Fruit fly (Drosophila melanogaster) whole organism, embryonic: ENCODE results near the gene tj.

ENCODE experiments used
- ATbp ChIP-seq: fragments of 200-800 bp; sonication (Bioruptor generic); optimal IDR thresholded peaks from 2 replicates; lab custom pipeline; 2017; ENCODE audit warnings: missing biosample characterization, mild to moderate bottlenecking, missing genetic modification characterization, missing genetic modification reagents
- Asciz ChIP-seq: fragments of 200-800 bp; sonication (Bioruptor generic); optimal IDR thresholded peaks from 2 replicates; lab custom pipeline; 2017; ENCODE audit warnings: missing biosample characterization, mild to moderate bottlenecking, missing genetic modification characterization, missing genetic modification reagents
- Atf6 ChIP-seq: fragments of 200-800 bp; sonication (Bioruptor generic); IDR thresholded peaks from 2 replicates; pipeline ENCODE4 v1.3.6; 2022; ENCODE audit warnings: missing biosample characterization, missing genetic modification characterization
- B-H2 ChIP-seq: fragments of 200-800 bp; sonication (Bioruptor generic); optimal IDR thresholded peaks from 2 replicates; lab custom pipeline; 2018; ENCODE audit warnings: missing biosample characterization, mild to moderate bottlenecking, missing genetic modification characterization
- Bdp1 ChIP-seq: fragments of 200-800 bp; sonication (Bioruptor generic); optimal IDR thresholded peaks from 3 replicates; lab custom pipeline; 2016; ENCODE audit warnings: missing biosample characterization, missing genetic modification characterization
- BtbVII ChIP-seq: fragments of 200-800 bp; sonication (Bioruptor generic); optimal IDR thresholded peaks from 3 replicates; lab custom pipeline; 2017; ENCODE audit warnings: missing biosample characterization, mild to moderate bottlenecking, missing genetic modification characterization
- CG10209 ChIP-seq: fragments of 200-800 bp; sonication (Bioruptor generic); optimal IDR thresholded peaks from 3 replicates; lab custom pipeline; 2017; ENCODE audit warnings: missing biosample characterization, mild to moderate bottlenecking, missing genetic modification characterization, missing genetic modification reagents
- CG1024 ChIP-seq: fragments of 200-800 bp; sonication (Bioruptor generic); IDR thresholded peaks from 2 replicates; pipeline ENCODE4 v1.3.6; 2022; ENCODE audit warnings: missing biosample characterization, missing genetic modification characterization
- CG11456 ChIP-seq: fragments of 200-800 bp; sonication (Bioruptor generic); IDR thresholded peaks from 3 replicates; pipeline ENCODE4 v1.3.6; 2022; ENCODE audit warnings: missing biosample characterization, missing genetic modification characterization
- CG1233 ChIP-seq: fragments of 200-800 bp; sonication (Bioruptor generic); optimal IDR thresholded peaks from 4 replicates; lab custom pipeline; 2018; ENCODE audit warnings: missing biosample characterization, mild to moderate bottlenecking, missing genetic modification characterization
- CG18262 ChIP-seq: fragments of 200-800 bp; optimal IDR thresholded peaks from 3 replicates; lab custom pipeline; 2019; ENCODE audit warnings: missing biosample characterization, mild to moderate bottlenecking, missing genetic modification characterization, moderate library complexity
- CG2889 ChIP-seq: fragments of 200-800 bp; sonication (Bioruptor generic); IDR thresholded peaks from 3 replicates; pipeline ENCODE4 v1.3.6; 2022; ENCODE audit warnings: missing biosample characterization, missing genetic modification characterization
- CG31441 ChIP-seq: fragments of 200-800 bp; sonication (Bioruptor generic); IDR thresholded peaks from 2 replicates; pipeline ENCODE4 v1.3.6; 2022; ENCODE audit warnings: missing biosample characterization, missing genetic modification characterization
- CG34224 ChIP-seq: fragments of 200-800 bp; sonication (Bioruptor generic); IDR thresholded peaks from 3 replicates; pipeline ENCODE4 v1.3.6; 2022; ENCODE audit warnings: missing biosample characterization, missing genetic modification characterization; ENCODE audit not compliant: partially characterized antibody
- CG4820 ChIP-seq: fragments of 200-800 bp; sonication (Bioruptor generic); optimal IDR thresholded peaks from 3 replicates; lab custom pipeline; 2016; ENCODE audit warnings: missing biosample characterization, missing genetic modification characterization
- CG6791 ChIP-seq: fragments of 200-800 bp; sonication (Bioruptor generic); IDR thresholded peaks from 3 replicates; pipeline ENCODE4 v1.3.6; 2022; ENCODE audit warnings: missing biosample characterization, missing genetic modification characterization; ENCODE audit not compliant: partially characterized antibody
- D19B ChIP-seq: fragments of 200-800 bp; sonication (Bioruptor generic); optimal IDR thresholded peaks from 2 replicates; lab custom pipeline; 2017; ENCODE audit warnings: missing biosample characterization, mild to moderate bottlenecking, missing genetic modification characterization
- Deaf1 ChIP-seq: fragments of 200-800 bp; optimal IDR thresholded peaks from 3 replicates; lab custom pipeline; 2019; ENCODE audit warnings: missing biosample characterization, mild to moderate bottlenecking, missing genetic modification characterization, moderate library complexity
- Doc3 ChIP-seq: fragments of 200-800 bp; sonication (Bioruptor generic); IDR thresholded peaks from 3 replicates; pipeline ENCODE4 v1.3.6; 2022; ENCODE audit warnings: missing biosample characterization, missing genetic modification characterization; ENCODE audit not compliant: partially characterized antibody
- Dref ChIP-seq: fragments of 200-800 bp; sonication (Bioruptor generic); IDR thresholded peaks from 2 replicates; pipeline ENCODE4 v1.3.6; 2022; ENCODE audit warnings: missing biosample characterization, missing genetic modification characterization
- ERR ChIP-seq: fragments of 200-800 bp; sonication (Bioruptor generic); optimal IDR thresholded peaks from 2 replicates; lab custom pipeline; 2016; ENCODE audit warnings: missing biosample characterization, missing genetic modification characterization
- Hand ChIP-seq: fragments of 200-800 bp; sonication (Bioruptor generic); optimal IDR thresholded peaks from 2 replicates; lab custom pipeline; 2017; ENCODE audit warnings: mild to moderate bottlenecking, missing biosample characterization, missing genetic modification reagents, missing genetic modification characterization
- HmgZ ChIP-seq: fragments of 200-800 bp; sonication (Bioruptor generic); optimal IDR thresholded peaks from 2 replicates; lab custom pipeline; 2018; ENCODE audit warnings: missing biosample characterization, mild to moderate bottlenecking, missing genetic modification characterization
- Hmr ChIP-seq: fragments of 200-800 bp; sonication (Bioruptor generic); optimal IDR thresholded peaks from 3 replicates; lab custom pipeline; 2017; ENCODE audit warnings: mild to moderate bottlenecking, missing biosample characterization, missing genetic modification reagents, missing genetic modification characterization
- Neu2 ChIP-seq: fragments of 200-800 bp; sonication (Bioruptor generic); optimal IDR thresholded peaks from 3 replicates; lab custom pipeline; 2016; ENCODE audit warnings: missing biosample characterization, missing genetic modification characterization, borderline replicate concordance
- Oli ChIP-seq: fragments of 200-800 bp; sonication (Bioruptor generic); optimal IDR thresholded peaks from 2 replicates; lab custom pipeline; 2018; ENCODE audit warnings: missing biosample characterization, mild to moderate bottlenecking, missing genetic modification characterization, moderate library complexity
- Xrp1 ChIP-seq: fragments of 200-800 bp; sonication (Bioruptor generic); IDR thresholded peaks from 2 replicates; pipeline ENCODE4 v1.3.6; 2022; ENCODE audit warnings: missing biosample characterization, missing genetic modification characterization
- YL-1 ChIP-seq: fragments of 200-800 bp; sonication (Bioruptor generic); optimal IDR thresholded peaks from 3 replicates; lab custom pipeline; 2017; ENCODE audit warnings: missing biosample characterization, mild to moderate bottlenecking, missing genetic modification characterization
- bcd ChIP-seq: fragments of 200-800 bp; sonication (Bioruptor generic); optimal IDR thresholded peaks from 2 replicates; lab custom pipeline; 2017; ENCODE audit warnings: missing biosample characterization, mild to moderate bottlenecking, missing genetic modification characterization
- bowl ChIP-seq: fragments of 200-800 bp; sonication (Bioruptor generic); IDR thresholded peaks from 2 replicates; pipeline ENCODE4 v1.3.6; 2022; ENCODE audit warnings: missing biosample characterization, missing genetic modification characterization
- dan ChIP-seq: fragments of 200-800 bp; sonication (Bioruptor generic); IDR thresholded peaks from 2 replicates; pipeline ENCODE4 v1.3.6; 2022; ENCODE audit warnings: missing biosample characterization, missing genetic modification characterization
- dm ChIP-seq: fragments of 200-800 bp; sonication (Bioruptor generic); optimal IDR thresholded peaks from 3 replicates; lab custom pipeline; 2016; ENCODE audit warnings: missing biosample characterization, missing genetic modification characterization
- dysf ChIP-seq: fragments of 200-800 bp; sonication (Bioruptor generic); IDR thresholded peaks from 3 replicates; pipeline ENCODE4 v1.3.6; 2022; ENCODE audit warnings: missing biosample characterization, missing genetic modification characterization
- esg ChIP-seq: fragments of 200-800 bp; sonication (Bioruptor generic); conservative IDR thresholded peaks from 2 replicates; pipeline ENCODE4 v1.3.6; 2022; ENCODE audit warnings: missing biosample characterization, missing genetic modification characterization
- eyg ChIP-seq: fragments of 200-800 bp; sonication (Bioruptor generic); optimal IDR thresholded peaks from 3 replicates; lab custom pipeline; 2016; ENCODE audit warnings: missing biosample characterization, missing genetic modification characterization
- fd3F ChIP-seq: fragments of 200-800 bp; sonication (Bioruptor generic); optimal IDR thresholded peaks from 2 replicates; lab custom pipeline; 2018; ENCODE audit warnings: missing biosample characterization, mild to moderate bottlenecking, missing genetic modification characterization, moderate library complexity
- fu2 ChIP-seq: fragments of 200-800 bp; sonication (Bioruptor generic); optimal IDR thresholded peaks from 2 replicates; lab custom pipeline; 2016; ENCODE audit warnings: missing biosample characterization, missing genetic modification characterization
- gce ChIP-seq: fragments of 200-800 bp; sonication (Bioruptor generic); IDR thresholded peaks from 3 replicates; pipeline ENCODE4 v1.3.6; 2022; ENCODE audit warnings: missing biosample characterization, missing genetic modification characterization
- grau ChIP-seq: fragments of 200-800 bp; optimal IDR thresholded peaks from 3 replicates; lab custom pipeline; 2019; ENCODE audit warnings: missing biosample characterization, mild to moderate bottlenecking, missing genetic modification characterization, moderate library complexity
- hbn ChIP-seq: fragments of 200-800 bp; sonication (Bioruptor generic); IDR thresholded peaks from 2 replicates; pipeline ENCODE4 v1.3.6; 2022; ENCODE audit warnings: missing biosample characterization, missing genetic modification characterization; ENCODE audit not compliant: partially characterized antibody
- hth ChIP-seq: fragments of >200 bp; optimal IDR thresholded peaks from 2 replicates; lab custom pipeline; 2017; ENCODE audit warnings: inconsistent platforms
- insv ChIP-seq, 2 experiments: fragments of 200-800 bp; sonication (Bioruptor generic); optimal IDR thresholded peaks; 3 replicates each; lab custom pipeline; 2016 to 2018; ENCODE audit warnings: missing biosample characterization in 2 of 2, missing genetic modification characterization in 2 of 2
- lbe ChIP-seq: fragments of 200-800 bp; sonication (Bioruptor generic); optimal IDR thresholded peaks from 2 replicates; lab custom pipeline; 2016; ENCODE audit warnings: missing biosample characterization, mild to moderate bottlenecking, missing genetic modification characterization
- oc ChIP-seq: fragments of 200-800 bp; sonication (Bioruptor generic); optimal IDR thresholded peaks from 2 replicates; lab custom pipeline; 2018; ENCODE audit warnings: missing biosample characterization, mild to moderate bottlenecking, missing genetic modification characterization, moderate library complexity
- repo ChIP-seq: fragments of 200-800 bp; sonication (Bioruptor generic); optimal IDR thresholded peaks from 2 replicates; lab custom pipeline; 2016; ENCODE audit warnings: missing biosample characterization, missing genetic modification characterization
- sna ChIP-seq: fragments of 200-800 bp; sonication (Bioruptor generic); IDR thresholded peaks from 2 replicates; pipeline ENCODE4 v1.3.6; 2022; ENCODE audit warnings: missing biosample characterization, missing genetic modification characterization; ENCODE audit not compliant: partially characterized antibody
- sqz ChIP-seq: fragments of 200-800 bp; sonication (Bioruptor generic); optimal IDR thresholded peaks from 3 replicates; lab custom pipeline; 2018; ENCODE audit warnings: missing biosample characterization, mild to moderate bottlenecking, missing genetic modification characterization
- tap ChIP-seq: fragments of 200-800 bp; optimal IDR thresholded peaks from 3 replicates; lab custom pipeline; 2019; ENCODE audit warnings: missing biosample characterization, mild to moderate bottlenecking, missing genetic modification characterization, moderate library complexity

The tj gene

dm6 chr2L:19416602-19417497 is 47.2 kb upstream of the tj start, which contains the start of gene Lectin-galC1 (continued):
- TF ChIP-seq CG31441 (GFP tag; lab: Robert Waterston, UW) (peak; percentile 90), lbe (GFP tag; lab: Kevin White, UChicago) (no peak), CG11456 (GFP tag; lab: Robert Waterston, UW) (peak; percentile 82), esg (peak; percentile 75), bcd (GFP tag; lab: Kevin White, UChicago) (peak; percentile 81), Hand (GFP tag; lab: Kevin White, UChicago) (peak; percentile 56), dysf (peak; percentile 89), Xrp1 (GFP tag; lab: Robert Waterston, UW) (peak; percentile 92), D19B (GFP tag; lab: Kevin White, UChicago) (no peak), hth (lab: Kevin White, UChicago) (no peak), dan (GFP tag; lab: Robert Waterston, UW) (peak; percentile 65; the same call in 1 of the 2 replicates), ATbp (GFP tag; lab: Kevin White, UChicago) (peak; percentile 89), insv (GFP tag; optimal IDR thresholded peaks at IDR 0.05; lab: Kevin White, UChicago) (peak in 1 of 2 experiments; percentile 16), repo (GFP tag; lab: Kevin White, UChicago) (peak; percentile 81), sqz (GFP tag; lab: Kevin White, UChicago) (peak; percentile 75), tap (tag; lab: Kevin White, UChicago) (peak; percentile 84), Doc3 (GFP tag; lab: Robert Waterston, UW) (no peak), YL-1 (GFP tag; lab: Kevin White, UChicago) (peak; percentile 70), fd3F (GFP tag; lab: Kevin White, UChicago) (peak; percentile 76), hbn (GFP tag; lab: Robert Waterston, UW) (no peak), CG2889 (peak; percentile 70; the same call in 2 of the 3 replicates), Neu2 (GFP tag; lab: Kevin White, UChicago) (peak; percentile 70), HmgZ (peak; percentile 55), Hmr (peak; percentile 80), CG6791 (GFP tag; lab: Robert Waterston, UW) (no peak), Deaf1 (tag; lab: Kevin White, UChicago) (peak; percentile 10), CG18262 (tag; lab: Kevin White, UChicago) (peak; percentile 90), oc (tag; lab: Kevin White, UChicago) (peak; percentile 90), grau (tag; lab: Kevin White, UChicago) (peak; percentile 85), Bdp1 (GFP tag; lab: Kevin White, UChicago) (peak; percentile 76), eyg (GFP tag; lab: Kevin White, UChicago) (peak; percentile 73), sna (GFP tag; lab: Robert Waterston, UW) (no peak), bowl (GFP tag; lab: Robert Waterston, UW) (peak; percentile 25; the same call in 1 of the 2 replicates), Oli (tag; lab: Kevin White, UChicago) (peak; percentile 91), dm (GFP tag; lab: Kevin White, UChicago) (peak; percentile 75), Atf6 (GFP tag; lab: Robert Waterston, UW) (peak; percentile 87), gce (GFP tag; lab: Robert Waterston, UW) (peak; percentile 72; the same call in 2 of the 3 replicates), Asciz (peak; percentile 92), B-H2 (GFP tag; lab: Kevin White, UChicago) (peak; percentile 5), CG34224 (GFP tag; lab: Robert Waterston, UW) (no peak), CG4820 (peak; percentile 90), CG1024 (GFP tag; lab: Robert Waterston, UW) (peak; percentile 69; the same call in 1 of the 2 replicates), CG1233 (GFP tag; lab: Kevin White, UChicago) (peak; percentile 85), CG10209 (GFP tag; lab: Kevin White, UChicago) (peak; percentile 87), ERR (peak; percentile 61), fu2 (GFP tag; lab: Kevin White, UChicago) (peak; percentile 79), Dref (GFP tag; lab: Robert Waterston, UW) (no peak), BtbVII (GFP tag; lab: Kevin White, UChicago) (peak; percentile 81)
